Fruit fly (Drosophila melanogaster): Measurements from ENCODE around the gene t-Grip128.

Gene t-Grip128

DNA sequence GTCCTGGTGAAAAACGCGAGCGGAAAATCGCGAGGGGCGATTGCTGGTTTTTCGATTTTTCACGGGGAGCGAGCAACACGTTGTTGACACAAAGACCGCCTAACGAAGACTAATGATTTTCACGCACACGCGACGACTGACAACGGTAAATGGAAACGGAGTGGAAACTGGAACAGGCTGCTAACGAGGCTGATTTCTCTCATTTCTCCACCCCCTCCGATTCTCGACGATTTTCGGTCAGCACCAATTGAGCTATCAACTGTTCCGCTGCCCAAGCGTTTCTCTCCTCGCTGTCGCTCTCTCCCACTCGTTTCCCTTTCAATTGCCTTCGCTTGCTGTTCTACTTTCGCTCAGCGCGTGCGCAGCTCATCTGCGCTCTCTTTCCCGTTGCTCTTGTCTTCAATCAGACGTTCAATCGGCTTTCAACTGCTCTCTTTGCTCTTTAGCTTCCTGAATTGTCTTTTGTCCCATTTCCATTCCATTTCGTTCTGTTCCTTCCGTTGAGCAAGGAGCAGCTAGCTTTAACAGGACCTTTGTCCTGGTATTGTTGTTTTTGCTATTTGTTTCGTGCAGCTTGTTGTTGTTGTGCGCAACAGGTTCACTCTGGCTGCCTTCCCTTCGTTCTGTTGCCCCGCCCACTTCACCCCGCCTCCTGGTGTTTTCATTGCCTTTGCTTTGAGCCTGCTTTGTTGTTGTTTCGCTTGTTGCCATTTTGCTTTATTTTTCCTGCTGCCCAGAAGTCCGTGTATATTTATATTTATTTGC is 20.4 kb downstream of the t-Grip128 start (continued):
- TF ChIP-seq Doc3 (GFP tag; IDR thresholded peaks at IDR 0.05; ENCODE audit: partially characterized antibody) (no peak), CG8924 (tag; optimal IDR thresholded peaks at IDR 0.05) (no peak), twi (tag; optimal IDR thresholded peaks at IDR 0.05) (no peak), CG13775 (GFP tag; optimal IDR thresholded peaks at IDR 0.05) (no peak), CG6683 (GFP tag; optimal IDR thresholded peaks at IDR 0.05) (no peak), tna (GFP tag; IDR thresholded peaks at IDR 0.05; ENCODE audit: partially characterized antibody) (no peak), CG42726 (GFP tag; IDR thresholded peaks at IDR 0.05; ENCODE audit: partially characterized antibody) (peak; percentile 50; the same call in 1 of the 2 replicates), CG1024 (GFP tag; IDR thresholded peaks at IDR 0.05) (0 out of 2 replicates have a peak, but pooled peaks have one; percentile 20), prd (optimal IDR thresholded peaks at IDR 0.05) (no peak), prd (GFP tag; IDR thresholded peaks at IDR 0.05) (0 out of 3 replicates have a peak, but pooled peaks have one; percentile 4), br (optimal IDR thresholded peaks at IDR 0.05) (no peak), Lpt (GFP tag; optimal IDR thresholded peaks at IDR 0.05) (no peak), tll (GFP tag; optimal IDR thresholded peaks at IDR 0.05) (peak in 1 of 2 experiments; percentile 25), ken (GFP tag; IDR thresholded peaks at IDR 0.05) (0 out of 3 replicates have a peak, but pooled peaks have one; percentile 53), da (GFP tag; optimal IDR thresholded peaks at IDR 0.05) (no peak), Sox102F (GFP tag; optimal IDR thresholded peaks at IDR 0.05) (no peak), Hmx (GFP tag; optimal IDR thresholded peaks at IDR 0.05) (no peak), CG34224 (GFP tag; IDR thresholded peaks at IDR 0.05; ENCODE audit: partially characterized antibody) (no peak), dmrt99B (tag; optimal IDR thresholded peaks at IDR 0.05) (no peak), CG13624 (GFP tag; optimal IDR thresholded peaks at IDR 0.05) (no peak), NC2β (GFP tag; optimal IDR thresholded peaks at IDR 0.05) (no peak), ac (GFP tag; optimal IDR thresholded peaks at IDR 0.05) (no peak), jigr1 (GFP tag; IDR thresholded peaks at IDR 0.05) (no peak), CG15269 (tag; optimal IDR thresholded peaks at IDR 0.05) (no peak), pita (GFP tag; optimal IDR thresholded peaks at IDR 0.05) (no peak), CG11696 (GFP tag; IDR thresholded peaks at IDR 0.05) (no peak), sima (GFP tag; optimal IDR thresholded peaks at IDR 0.05) (no peak), Kr (GFP tag; optimal IDR thresholded peaks at IDR 0.05) (peak; percentile 25), Optix (GFP tag; IDR thresholded peaks at IDR 0.05) (no peak), zen2 (GFP tag; IDR thresholded peaks at IDR 0.05; ENCODE audit: partially characterized antibody) (peak; percentile 35; the same call in 1 of the 3 replicates), CG10654 (GFP tag; optimal IDR thresholded peaks at IDR 0.05) (no peak), h (optimal IDR thresholded peaks at IDR 0.05) (no peak), CrebB (tag; optimal IDR thresholded peaks at IDR 0.05) (no peak), Xrp1 (GFP tag; IDR thresholded peaks at IDR 0.05) (0 out of 2 replicates have a peak, but pooled peaks have one; percentile 30), Sry-β (GFP tag; optimal IDR thresholded peaks at IDR 0.05) (no peak), CG8359 (GFP tag; optimal IDR thresholded peaks at IDR 0.05; ENCODE audit: borderline replicate concordance) (peak; percentile 58), Gsc (GFP tag; IDR thresholded peaks at IDR 0.05) (no peak), Ets65A (GFP tag) (peak; percentile 72), CG1603 (tag; optimal IDR thresholded peaks at IDR 0.05) (peak; percentile 21), kni (GFP tag; optimal IDR thresholded peaks at IDR 0.05) (peak; percentile 88), zf30C (GFP tag; optimal IDR thresholded peaks at IDR 0.05) (peak; percentile 3), Trl (optimal IDR thresholded peaks at IDR 0.05) (peak; percentile 89 to 98), Trl (GFP tag; optimal IDR thresholded peaks at IDR 0.05) (peak; percentile 28), D (optimal IDR thresholded peaks at IDR 0.05) (peak; percentile 38), D (GFP tag; optimal IDR thresholded peaks at IDR 0.05) (no peak), z (GFP tag; IDR thresholded peaks at IDR 0.05) (peak; percentile 92), CG17328 (GFP tag; IDR thresholded peaks at IDR 0.05) (no peak), CG3407 (GFP tag; optimal IDR thresholded peaks at IDR 0.05) (no peak), Awh (GFP tag; IDR thresholded peaks at IDR 0.05) (peak; percentile 50; the same call in 1 of the 2 replicates), slbo (GFP tag; IDR thresholded peaks at IDR 0.05) (no peak), crc (GFP tag; optimal IDR thresholded peaks at IDR 0.05) (no peak)
